Fruit fly (Drosophila melanogaster): Measurements from ENCODE around the gene t-cup.

The t-cup gene

dm6 chr2L:12498538-12498937, 1.4 kb upstream of the t-cup start (continued):
- no peak for TF ChIP-seq Hmr (GFP tag; optimal IDR thresholded peaks at IDR 0.05)
- no peak for TF ChIP-seq mam (GFP tag; optimal IDR thresholded peaks at IDR 0.05)
- TF ChIP-seq lab (GFP tag; optimal IDR thresholded peaks at IDR 0.05): peak; percentile 35
- peak; percentile 44; the same call in 1 of the 2 replicates for TF ChIP-seq sob (GFP tag; IDR thresholded peaks at IDR 0.05)
- TF ChIP-seq CG17328 (GFP tag; IDR thresholded peaks at IDR 0.05): peak; percentile 18; the same call in 1 of the 2 replicates
- no peak for TF ChIP-seq CG11560 (tag; IDR thresholded peaks at IDR 0.05)

- TF ChIP-seq hkb (optimal IDR thresholded peaks at IDR 0.05) (no peak), hkb (GFP tag; IDR thresholded peaks at IDR 0.05) (no peak), CG32532 (GFP tag; IDR thresholded peaks at IDR 0.05) (no peak), mirr (GFP tag; optimal IDR thresholded peaks at IDR 0.05) (peak; percentile 11), tll (GFP tag; optimal IDR thresholded peaks at IDR 0.05) (no peak), exex (tag; optimal IDR thresholded peaks at IDR 0.05) (peak; percentile 64), pfk (GFP tag; optimal IDR thresholded peaks at IDR 0.05) (no peak), sens (GFP tag) (peak; percentile 48), Rfx (GFP tag; IDR thresholded peaks at IDR 0.05) (no peak), cato (GFP tag; optimal IDR thresholded peaks at IDR 0.05; ENCODE audit: borderline replicate concordance) (no peak), H2.0 (GFP tag; IDR thresholded peaks at IDR 0.05) (no peak), CG18599 (GFP tag; optimal IDR thresholded peaks at IDR 0.05) (peak; percentile 17), ro (GFP tag; IDR thresholded peaks at IDR 0.05) (no peak), gce (GFP tag; IDR thresholded peaks at IDR 0.05) (0 out of 3 replicates have a peak, but pooled peaks have one; percentile 1), Oaz (GFP tag; IDR thresholded peaks at IDR 0.05) (no peak), Pdp1 (GFP tag; optimal IDR thresholded peaks at IDR 0.05) (peak in 1 of 2 experiments; percentile 1), GATAe (GFP tag; conservative IDR thresholded peaks at IDR 0.05) (0 out of 2 replicates have a peak, but pooled peaks have one; percentile 10), CG8359 (GFP tag; optimal IDR thresholded peaks at IDR 0.05; ENCODE audit: borderline replicate concordance) (no peak), CG15073 (GFP tag; optimal IDR thresholded peaks at IDR 0.05) (no peak)
These were observed 1.9 kb downstream of the t-cup start for dm6 chr2L:12495196-12495595.

- no peak for TF ChIP-seq CG12155 (GFP tag; optimal IDR thresholded peaks at IDR 0.05)
- TF ChIP-seq Adf1 (GFP tag; IDR thresholded peaks at IDR 0.05): no peak
- no peak for TF ChIP-seq CG12942 (GFP tag; optimal IDR thresholded peaks at IDR 0.05)
- TF ChIP-seq eyg (GFP tag; optimal IDR thresholded peaks at IDR 0.05): no peak
- TF ChIP-seq CG6765 (GFP tag; optimal IDR thresholded peaks at IDR 0.05): peak; percentile 42
- no peak for TF ChIP-seq lilli (GFP tag; optimal IDR thresholded peaks at IDR 0.05)
- TF ChIP-seq ab (GFP tag; optimal IDR thresholded peaks at IDR 0.05): no peak
- peak; percentile 85 for TF ChIP-seq Vsx1 (GFP tag; optimal IDR thresholded peaks at IDR 0.05)
- TF ChIP-seq CG43689 (GFP tag; IDR thresholded peaks at IDR 0.05): no peak
- 0 out of 3 replicates have a peak, but pooled peaks have one; percentile 38 for TF ChIP-seq z (GFP tag; IDR thresholded peaks at IDR 0.05)
- TF ChIP-seq Doc2 (GFP tag; IDR thresholded peaks at IDR 0.05): no peak
- TF ChIP-seq mirr (GFP tag; optimal IDR thresholded peaks at IDR 0.05): peak; percentile 44
- no peak for TF ChIP-seq CG12236 (GFP tag; optimal IDR thresholded peaks at IDR 0.05)
- peak; percentile 31 for TF ChIP-seq CG10209 (GFP tag; optimal IDR thresholded peaks at IDR 0.05)
- TF ChIP-seq sug (tag; optimal IDR thresholded peaks at IDR 0.05): peak; percentile 33
- no peak for TF ChIP-seq pho (GFP tag; optimal IDR thresholded peaks at IDR 0.05)
- peak; percentile 19 for TF ChIP-seq gro (GFP tag; optimal IDR thresholded peaks at IDR 0.05)
- peak; percentile 24 for TF ChIP-seq org-1 (GFP tag; optimal IDR thresholded peaks at IDR 0.05)
- TF ChIP-seq CG15514 (GFP tag; optimal IDR thresholded peaks at IDR 0.05): no peak
- TF ChIP-seq CG7839 (tag; optimal IDR thresholded peaks at IDR 0.05): peak; percentile 18
- 0 out of 2 replicates have a peak, but pooled peaks have one; percentile 14 for TF ChIP-seq ranshi (GFP tag; IDR thresholded peaks at IDR 0.05)
- TF ChIP-seq MTF-1 (GFP tag; optimal IDR thresholded peaks at IDR 0.05; ENCODE audit: borderline replicate concordance): no peak
- TF ChIP-seq Hand (GFP tag; optimal IDR thresholded peaks at IDR 0.05): no peak
- peak; percentile 48 for TF ChIP-seq Hmr (GFP tag; optimal IDR thresholded peaks at IDR 0.05)
- no peak for TF ChIP-seq CG2116 (GFP tag; optimal IDR thresholded peaks at IDR 0.05)
These were observed 3.3 kb downstream of the t-cup start for dm6 chr2L:12493771-12494317.
